Fruit fly (Drosophila melanogaster) whole organism, pupa: ENCODE data around the gene Flacc.

ENCODE experiments used
- CG10348 ChIP-seq: fragments of 200-800 bp; sonication (Bioruptor generic); IDR thresholded peaks from 2 replicates; pipeline ENCODE4 v1.3.6; 2022; ENCODE audit warnings: missing biosample characterization, missing genetic modification characterization
- CG12605 ChIP-seq: fragments of 200-800 bp; sonication (Bioruptor generic); IDR thresholded peaks from 2 replicates; pipeline ENCODE4 v1.3.6; 2022; ENCODE audit warnings: missing biosample characterization, missing genetic modification characterization
- CG13204 ChIP-seq: fragments of 200-800 bp; sonication (Bioruptor generic); optimal IDR thresholded peaks from 2 replicates; lab custom pipeline; 2018; ENCODE audit warnings: missing biosample characterization, mild to moderate bottlenecking, missing genetic modification characterization, moderate library complexity
- CG14655 ChIP-seq: fragments of 200-800 bp; sonication (Bioruptor generic); optimal IDR thresholded peaks from 3 replicates; lab custom pipeline; 2017; ENCODE audit warnings: mild to moderate bottlenecking, missing biosample characterization, missing genetic modification reagents, missing genetic modification characterization
- CG15710 ChIP-seq: fragments of 200-800 bp; sonication (Bioruptor generic); optimal IDR thresholded peaks from 2 replicates; lab custom pipeline; 2018; ENCODE audit warnings: missing biosample characterization, mild to moderate bottlenecking, missing genetic modification characterization, moderate library complexity
- CG17806 ChIP-seq: fragments of 200-800 bp; sonication (Bioruptor generic); optimal IDR thresholded peaks from 2 replicates; lab custom pipeline; 2018; ENCODE audit warnings: missing biosample characterization, mild to moderate bottlenecking, missing genetic modification characterization, moderate library complexity
- CG32121 ChIP-seq: fragments of 200-800 bp; sonication (Bioruptor generic); IDR thresholded peaks from 2 replicates; pipeline ENCODE4 v1.3.6; 2022; ENCODE audit warnings: missing biosample characterization, missing genetic modification characterization
- CG34367 ChIP-seq: fragments of 200-800 bp; sonication (Bioruptor generic); optimal IDR thresholded peaks from 2 replicates; lab custom pipeline; 2018; ENCODE audit warnings: missing biosample characterization, mild to moderate bottlenecking, missing genetic modification characterization
- CG4496 ChIP-seq: fragments of 200-800 bp; sonication (Bioruptor generic); IDR thresholded peaks from 3 replicates; pipeline ENCODE4 v1.3.6; 2022; ENCODE audit warnings: missing biosample characterization, missing genetic modification characterization
- CG8159 ChIP-seq: fragments of 200-800 bp; sonication (Bioruptor generic); optimal IDR thresholded peaks from 3 replicates; lab custom pipeline; 2018; ENCODE audit warnings: missing biosample characterization, mild to moderate bottlenecking, missing genetic modification characterization, moderate library complexity
- CG9948 ChIP-seq: fragments of 200-800 bp; sonication (Bioruptor generic); optimal IDR thresholded peaks from 2 replicates; lab custom pipeline; 2018; ENCODE audit warnings: missing biosample characterization, mild to moderate bottlenecking, missing genetic modification characterization, moderate library complexity
- D1 ChIP-seq: fragments of 200-800 bp; sonication (Bioruptor generic); optimal IDR thresholded peaks from 2 replicates; lab custom pipeline; 2018; ENCODE audit warnings: missing biosample characterization, mild to moderate bottlenecking, missing genetic modification characterization, moderate library complexity
- EcR ChIP-seq: fragments of 200-800 bp; sonication (Bioruptor generic); optimal IDR thresholded peaks from 3 replicates; lab custom pipeline; 2019; ENCODE audit warnings: missing biosample characterization, missing genetic modification characterization, mild to moderate bottlenecking, moderate library complexity, missing genetic modification reagents
- Ets98B ChIP-seq: fragments of 200-800 bp; sonication (Bioruptor generic); IDR thresholded peaks from 2 replicates; pipeline ENCODE4 v1.3.6; 2022; ENCODE audit warnings: missing biosample characterization, missing genetic modification characterization
- Pif1A ChIP-seq: fragments of 200-800 bp; sonication (Bioruptor generic); optimal IDR thresholded peaks from 3 replicates; lab custom pipeline; 2016; ENCODE audit warnings: missing biosample characterization, missing genetic modification characterization
- Pif1B ChIP-seq: fragments of 200-800 bp; sonication (Bioruptor generic); optimal IDR thresholded peaks from 3 replicates; lab custom pipeline; 2016; ENCODE audit warnings: missing biosample characterization, missing genetic modification characterization
- fd96Ca ChIP-seq: fragments of 200-800 bp; sonication (Bioruptor generic); IDR thresholded peaks from 3 replicates; pipeline ENCODE4 v1.3.6; 2022; ENCODE audit warnings: missing biosample characterization, missing genetic modification characterization
- gl ChIP-seq: fragments of 200-800 bp; sonication (Bioruptor generic); optimal IDR thresholded peaks from 2 replicates; lab custom pipeline; 2018; ENCODE audit warnings: missing biosample characterization, mild to moderate bottlenecking, missing genetic modification characterization
- rn ChIP-seq: fragments of 200-800 bp; sonication (Bioruptor generic); IDR thresholded peaks from 2 replicates; pipeline ENCODE4 v1.3.6; 2022; ENCODE audit warnings: missing biosample characterization, missing genetic modification characterization

Flacc gene

DNA sequence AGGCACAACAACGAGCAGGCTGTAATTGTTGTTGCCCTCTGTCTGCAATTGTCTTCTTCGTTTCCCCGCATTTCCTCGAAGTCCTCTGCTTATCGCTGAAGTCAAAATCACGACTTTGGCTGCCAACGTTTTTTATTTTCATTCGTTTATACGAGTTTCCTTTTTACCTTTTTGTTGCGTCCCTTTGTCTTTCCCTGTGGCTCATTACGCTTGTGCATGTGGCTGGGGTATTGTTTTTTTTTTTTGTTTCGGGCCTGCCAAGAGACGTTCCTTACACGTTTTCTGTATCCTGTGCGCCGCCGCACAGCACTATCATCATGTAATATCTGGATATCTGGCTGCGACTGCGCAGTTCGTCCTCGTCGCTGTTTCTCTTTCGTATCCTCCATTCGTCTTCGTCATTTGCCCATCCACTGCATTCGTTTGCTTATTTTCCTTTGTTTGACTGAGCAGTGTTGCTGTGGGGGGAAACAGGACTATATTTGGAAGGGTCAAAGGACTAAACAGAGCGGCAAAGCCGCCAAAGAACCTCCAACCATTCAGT is 27.1 kb downstream of the Flacc start:
- TF ChIP-seq CG13204 (GFP tag; lab: Kevin White, UChicago) (peak; percentile 71), gl (tag; lab: Kevin White, UChicago) (peak; percentile 48), CG10348 (GFP tag; lab: Robert Waterston, UW) (no peak), CG14655 (GFP tag; lab: Kevin White, UChicago) (no peak), CG8159 (tag; lab: Kevin White, UChicago) (peak; percentile 10), CG17806 (tag; lab: Kevin White, UChicago) (peak; percentile 19), rn (no peak), CG15710 (peak; percentile 14), CG34367 (tag; lab: Kevin White, UChicago) (peak; percentile 7), EcR (GFP tag; lab: Kevin White, UChicago) (peak; percentile 50), fd96Ca (GFP tag; lab: Robert Waterston, UW) (no peak), Pif1B (GFP tag; lab: Kevin White, UChicago) (no peak)

DNA sequence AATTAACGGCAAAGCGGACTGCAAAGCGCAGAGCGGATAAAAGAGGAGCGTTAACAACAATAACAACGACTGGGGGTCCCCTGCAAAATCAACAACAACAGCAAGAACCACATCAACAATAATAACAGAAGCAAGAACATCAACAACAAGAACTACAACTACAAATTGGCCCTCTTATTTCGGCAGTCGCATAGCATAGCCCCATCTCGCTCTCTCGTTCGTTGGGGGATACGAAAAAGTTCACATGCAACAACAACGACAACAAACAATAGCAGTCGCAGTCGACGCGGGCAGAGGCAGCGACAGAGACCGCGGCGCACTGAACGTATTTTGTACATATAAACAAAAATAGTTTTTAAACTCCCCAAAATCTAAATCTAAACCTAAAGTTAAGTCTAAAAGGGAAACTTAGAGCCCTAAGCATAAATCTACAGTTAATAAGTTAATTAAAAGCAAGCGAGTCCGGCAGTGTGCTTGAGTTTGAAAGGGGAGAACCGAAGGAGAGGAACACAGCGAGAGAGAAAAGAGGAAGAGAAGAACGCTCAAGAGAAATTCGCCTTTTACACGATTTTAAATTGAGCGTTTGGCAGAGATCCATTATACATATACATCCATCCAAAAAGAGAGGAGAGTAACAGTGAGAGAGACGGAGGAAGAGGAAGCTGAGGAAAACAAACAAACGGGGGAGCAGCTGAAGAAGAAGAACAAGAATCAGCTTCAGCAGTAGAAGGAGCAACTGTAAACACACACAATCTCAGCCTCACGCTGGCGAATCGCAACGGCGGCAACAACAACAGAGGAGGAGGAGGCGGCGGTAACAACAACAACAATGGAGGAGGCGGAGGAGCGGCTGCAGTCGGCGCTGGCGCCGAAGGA is 28.7 kb downstream of the Flacc start:
- peak; percentile 93 for TF ChIP-seq CG13204 (GFP tag; lab: Kevin White, UChicago)
- TF ChIP-seq Pif1A (GFP tag; lab: Kevin White, UChicago) = no peak
- TF ChIP-seq, all 21 proteins: peak for 1

DNA sequence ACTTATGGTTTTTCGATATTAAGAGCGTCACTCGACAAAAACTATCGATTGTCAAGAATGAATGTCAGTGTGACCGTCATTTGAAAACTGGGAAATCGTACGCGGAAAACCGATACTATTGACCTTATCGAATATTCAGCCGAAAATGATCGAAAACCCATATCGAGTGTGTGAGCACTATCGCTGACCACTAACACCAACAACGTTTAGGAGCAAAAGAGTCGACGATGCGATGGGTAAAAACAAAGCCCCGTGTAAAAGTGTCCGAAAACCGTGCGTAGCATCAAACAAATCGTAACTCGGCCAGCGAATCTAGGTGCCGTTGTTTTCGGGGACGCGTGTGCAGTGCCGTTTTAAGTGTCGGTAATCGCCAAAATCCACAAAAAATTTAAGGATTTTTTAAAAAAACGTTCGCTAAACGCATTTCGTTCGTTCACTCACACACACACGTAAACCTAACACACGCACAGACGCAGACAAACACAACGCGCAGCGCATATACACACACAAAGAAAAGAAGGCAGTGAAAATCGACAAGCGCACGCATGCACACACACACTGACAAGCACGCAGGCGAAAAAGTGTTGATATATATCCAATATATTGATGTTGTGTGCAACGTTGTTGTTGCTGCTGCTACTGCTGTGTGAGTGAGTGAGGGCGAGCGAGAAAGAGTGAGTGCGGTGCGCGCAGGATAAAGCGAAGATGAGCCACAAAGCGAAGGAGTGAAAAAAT is 29.5 kb downstream of the Flacc start, which contains the start of the genes CG7326 and Dora:
CG7326 (minus strand) TSS at position 29 of the 735 bp plus-strand sequence.
Dora (plus strand) TSS at position 203 of the 735 bp plus-strand sequence.
- TF ChIP-seq EcR (GFP tag; lab: Kevin White, UChicago) = peak; percentile 46
- no peak for TF ChIP-seq CG32121 (GFP tag; lab: Robert Waterston, UW)
- peak; percentile 20 for TF ChIP-seq CG13204 (GFP tag; lab: Kevin White, UChicago)

DNA sequence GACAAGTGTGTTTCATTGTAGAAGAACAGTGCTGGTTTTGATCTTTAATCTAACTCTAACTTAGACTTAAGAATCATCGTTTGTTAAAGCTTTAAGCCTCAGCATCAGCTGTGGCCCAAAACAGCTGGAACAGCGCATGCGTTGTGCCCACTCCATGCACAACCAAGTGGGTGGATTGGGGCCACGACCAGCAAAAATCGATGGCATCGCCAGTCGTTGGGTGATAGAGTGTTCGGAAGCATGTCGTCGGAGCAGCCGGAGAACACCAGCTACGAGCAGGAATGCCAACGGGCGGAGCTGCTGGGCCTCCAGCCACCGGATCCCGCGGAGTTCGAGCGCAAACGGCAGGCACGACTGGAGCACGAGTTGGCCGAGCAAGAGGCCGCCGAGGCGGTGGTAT is 33.4 kb downstream of the Flacc start, which contains the start of gene CG32544:
CG32544 (plus strand) TSS at position 211 of the 400 bp plus-strand sequence.
- TF ChIP-seq D1 (tag; lab: Kevin White, UChicago) (no peak), CG4496 (no peak), CG17806 (tag; lab: Kevin White, UChicago) (no peak), gl (tag; lab: Kevin White, UChicago) (no peak), CG34367 (tag; lab: Kevin White, UChicago) (no peak), EcR (GFP tag; lab: Kevin White, UChicago) (no peak), CG8159 (tag; lab: Kevin White, UChicago) (no peak), rn (no peak), CG9948 (no peak)

DNA sequence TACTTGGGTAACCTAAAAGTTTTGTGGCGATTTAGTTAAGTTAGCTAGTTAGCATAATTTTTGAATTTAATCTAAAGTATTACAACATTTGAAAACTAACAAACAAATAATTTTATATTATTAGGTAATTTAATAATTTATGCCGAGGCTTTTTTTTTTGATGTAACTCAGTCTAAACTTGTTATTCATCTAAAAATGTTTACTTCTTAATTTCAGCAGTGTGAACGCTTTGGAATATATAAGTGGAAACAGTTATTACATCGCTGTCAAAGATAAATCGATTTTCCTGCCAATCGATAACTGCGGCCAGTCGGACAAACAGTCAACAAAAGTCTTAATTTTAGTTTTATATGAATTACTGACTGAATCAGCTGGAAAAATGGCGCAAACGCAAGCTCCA is 35.5 kb downstream of the Flacc start, which contains the start of gene Usp39:
Usp39 (plus strand) TSS at position 288 of the 400 bp plus-strand sequence.
- TF ChIP-seq CG9948 (peak; percentile 4), Pif1B (GFP tag; lab: Kevin White, UChicago) (no peak), Pif1A (GFP tag; lab: Kevin White, UChicago) (no peak), EcR (GFP tag; lab: Kevin White, UChicago) (no peak), CG17806 (tag; lab: Kevin White, UChicago) (no peak), D1 (tag; lab: Kevin White, UChicago) (no peak), CG13204 (GFP tag; lab: Kevin White, UChicago) (no peak), fd96Ca (GFP tag; lab: Robert Waterston, UW) (no peak), Ets98B (GFP tag; lab: Robert Waterston, UW) (no peak)

DNA sequence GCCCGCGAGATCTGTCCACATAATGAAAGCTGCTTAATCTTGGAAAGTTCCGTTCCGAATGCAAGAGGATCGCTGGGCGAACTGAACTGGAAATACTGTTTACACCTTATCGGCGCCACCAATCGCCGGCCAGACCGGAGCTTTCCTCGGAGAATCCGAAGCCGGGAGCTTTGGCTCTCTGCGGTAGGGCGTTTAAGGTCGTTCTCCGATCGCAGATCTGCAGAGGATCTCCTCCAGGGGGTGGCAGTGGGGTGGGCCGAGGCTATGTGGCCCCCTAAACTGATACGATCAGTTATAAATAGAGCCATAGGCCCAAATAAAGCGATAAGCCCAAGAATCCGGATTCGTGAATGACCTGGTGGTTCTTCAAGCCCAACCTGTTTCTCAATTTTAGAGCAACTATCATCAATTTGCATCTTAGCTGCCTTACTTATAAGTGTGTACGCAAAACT is 36.1 kb downstream of the Flacc start, which contains the start of gene CG7322:
CG7322 (minus strand) TSS at position 402 of the 452 bp plus-strand sequence.
- TF ChIP-seq EcR (GFP tag; lab: Kevin White, UChicago) = peak; percentile 81
- TF ChIP-seq CG32121 (GFP tag; lab: Robert Waterston, UW) = no peak

DNA sequence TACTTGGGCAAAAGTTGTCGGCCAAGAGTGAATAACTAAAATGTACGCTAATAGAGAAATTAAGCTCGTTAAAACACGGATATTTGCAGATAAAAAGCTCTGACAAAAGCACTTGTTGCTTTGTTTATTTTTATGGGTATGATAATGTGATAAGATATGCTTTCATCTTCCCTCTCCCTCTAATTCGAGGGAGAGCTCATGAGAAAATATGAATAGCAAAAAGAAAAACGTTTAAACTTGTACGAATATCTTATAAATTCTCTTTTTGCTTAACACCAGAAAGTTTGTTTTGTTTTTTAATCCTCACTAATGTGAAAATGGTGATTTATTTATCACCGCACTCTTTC is 44.4 kb downstream of the Flacc start:
- TF ChIP-seq CG12605 (peak; percentile 19; the same call in 1 of the 2 replicates), CG8159 (tag; lab: Kevin White, UChicago) (no peak)
